Fruit fly (Drosophila melanogaster) whole organism, embryonic: Measurements from ENCODE around the gene Sodh2.
A peak's percentile ranks its signal among the peaks of the same experiment; 100 is the strongest.

ENCODE experiments used
- Abd-B ChIP-seq: fragments of 200-800 bp; sonication (Bioruptor generic); optimal IDR thresholded peaks from 2 replicates; lab custom pipeline; 2018; ENCODE audit warnings: missing biosample characterization, mild to moderate bottlenecking, missing genetic modification characterization, moderate library complexity
- CG1024 ChIP-seq: fragments of 200-800 bp; sonication (Bioruptor generic); IDR thresholded peaks from 2 replicates; pipeline ENCODE4 v1.3.6; 2022; ENCODE audit warnings: missing biosample characterization, missing genetic modification characterization
- CG10979 ChIP-seq: fragments of 200-800 bp; sonication (Bioruptor generic); optimal IDR thresholded peaks from 2 replicates; lab custom pipeline; 2018; ENCODE audit warnings: missing biosample characterization, mild to moderate bottlenecking, missing genetic modification characterization, moderate library complexity
- CG11093 ChIP-seq: fragments of 200-800 bp; sonication (Bioruptor generic); IDR thresholded peaks from 3 replicates; pipeline ENCODE4 v1.3.6; 2022; ENCODE audit warnings: missing biosample characterization, missing genetic modification characterization
- CG11723 ChIP-seq: fragments of 200-800 bp; sonication (Bioruptor generic); optimal IDR thresholded peaks from 2 replicates; lab custom pipeline; 2017; ENCODE audit warnings: missing biosample characterization, mild to moderate bottlenecking, missing genetic modification characterization
- CG14441 ChIP-seq: fragments of 200-800 bp; sonication (Bioruptor generic); IDR thresholded peaks from 2 replicates; pipeline ENCODE4 v1.3.6; 2022; ENCODE audit warnings: missing biosample characterization, missing genetic modification characterization
- CG1602 ChIP-seq: fragments of 200-800 bp; sonication (Bioruptor generic); optimal IDR thresholded peaks from 3 replicates; lab custom pipeline; 2016; ENCODE audit warnings: missing biosample characterization, missing genetic modification characterization
- CG1603 ChIP-seq: fragments of 200-800 bp; sonication (Bioruptor generic); optimal IDR thresholded peaks from 2 replicates; lab custom pipeline; 2019; ENCODE audit warnings: missing biosample characterization, mild to moderate bottlenecking, missing genetic modification characterization, moderate library complexity
- CG16863 ChIP-seq: fragments of 200-800 bp; sonication (Bioruptor generic); optimal IDR thresholded peaks from 3 replicates; lab custom pipeline; 2016; ENCODE audit warnings: missing biosample characterization, missing genetic modification characterization
- CG30403 ChIP-seq: fragments of 200-800 bp; sonication (Bioruptor generic); optimal IDR thresholded peaks from 3 replicates; lab custom pipeline; 2016; ENCODE audit warnings: missing biosample characterization, missing genetic modification characterization
- CG6175 ChIP-seq: fragments of 200-800 bp; sonication (Bioruptor generic); IDR thresholded peaks from 3 replicates; pipeline ENCODE4 v1.3.6; 2022; ENCODE audit warnings: missing biosample characterization, missing genetic modification characterization
- CG6683 ChIP-seq: fragments of 200-800 bp; sonication (Bioruptor generic); optimal IDR thresholded peaks from 2 replicates; lab custom pipeline; 2017; ENCODE audit warnings: missing biosample characterization, mild to moderate bottlenecking, missing genetic modification characterization, missing genetic modification reagents
- CG7556 ChIP-seq: fragments of 200-800 bp; sonication (Bioruptor generic); optimal IDR thresholded peaks from 2 replicates; lab custom pipeline; 2017; ENCODE audit warnings: missing biosample characterization, mild to moderate bottlenecking, missing genetic modification characterization
- Dad ChIP-seq: fragments of 200-800 bp; sonication (Bioruptor generic); optimal IDR thresholded peaks from 3 replicates; lab custom pipeline; 2016; ENCODE audit warnings: missing biosample characterization, missing genetic modification characterization
- Doc2 ChIP-seq: fragments of 200-800 bp; sonication (Bioruptor generic); IDR thresholded peaks from 2 replicates; pipeline ENCODE4 v1.3.6; 2022; ENCODE audit warnings: missing biosample characterization, missing genetic modification characterization
- Drgx ChIP-seq: fragments of 200-800 bp; sonication (Bioruptor generic); IDR thresholded peaks from 2 replicates; pipeline ENCODE4 v1.3.6; 2022; ENCODE audit warnings: missing biosample characterization, missing genetic modification characterization
- E2f1 ChIP-seq: fragments of 200-800 bp; sonication (Bioruptor generic); IDR thresholded peaks from 2 replicates; pipeline ENCODE4 v1.3.6; 2022; ENCODE audit warnings: missing biosample characterization, missing genetic modification characterization
- Ets65A ChIP-seq: fragments of 200-800 bp; sonication (Bioruptor generic); peaks from one replicate; lab custom pipeline; 2016; ENCODE audit warnings: missing biosample characterization, missing genetic modification characterization
- Ets97D ChIP-seq: fragments of 200-800 bp; sonication (Bioruptor generic); optimal IDR thresholded peaks from 3 replicates; lab custom pipeline; 2016; ENCODE audit warnings: missing biosample characterization, missing genetic modification characterization
- Gsc ChIP-seq: fragments of 200-800 bp; sonication (Bioruptor generic); IDR thresholded peaks from 2 replicates; pipeline ENCODE4 v1.3.6; 2022; ENCODE audit warnings: missing biosample characterization, missing genetic modification characterization
- MESR4 ChIP-seq: fragments of 200-800 bp; sonication (Bioruptor generic); optimal IDR thresholded peaks from 2 replicates; lab custom pipeline; 2018; ENCODE audit warnings: missing biosample characterization, mild to moderate bottlenecking, missing genetic modification characterization, moderate library complexity
- Med ChIP-seq: fragments of 200-800 bp; sonication (Bioruptor generic); peaks from one replicate; lab custom pipeline; 2016; ENCODE audit warnings: missing biosample characterization, missing genetic modification characterization, mild to moderate bottlenecking, inconsistent platforms, moderate library complexity
- Neu2 ChIP-seq: fragments of 200-800 bp; sonication (Bioruptor generic); optimal IDR thresholded peaks from 3 replicates; lab custom pipeline; 2016; ENCODE audit warnings: missing biosample characterization, missing genetic modification characterization, borderline replicate concordance
- Nf-YA ChIP-seq: fragments of 200-800 bp; sonication (Bioruptor generic); IDR thresholded peaks from 2 replicates; pipeline ENCODE4 v1.3.6; 2022; ENCODE audit warnings: missing biosample characterization, missing genetic modification characterization
- Stat92E ChIP-seq, 3 experiments: fragments of >200 bp in 2 of 3; fragments of 200-800 bp in 1 of 3; sonication (Bioruptor generic) in 1 of 3; optimal IDR thresholded peaks; 2 replicates each; lab custom pipeline; 2017 to 2019; ENCODE audit warnings: missing biosample characterization in 3 of 3, missing genetic modification characterization in 3 of 3, mild to moderate bottlenecking in 1 of 3, moderate library complexity in 1 of 3
- ase ChIP-seq: fragments of 200-800 bp; sonication (Bioruptor generic); IDR thresholded peaks from 3 replicates; pipeline ENCODE4 v1.3.6; 2022; ENCODE audit warnings: missing biosample characterization, missing genetic modification characterization
- ash1 ChIP-seq: fragments of 200-800 bp; sonication (Bioruptor generic); optimal IDR thresholded peaks from 2 replicates; lab custom pipeline; 2018; ENCODE audit warnings: missing biosample characterization, mild to moderate bottlenecking, missing genetic modification characterization
- bsh ChIP-seq, 2 experiments: fragments of 200-800 bp; sonication (Bioruptor generic); optimal IDR thresholded peaks; 2 replicates each; lab custom pipeline; 2017 to 2018; ENCODE audit warnings: mild to moderate bottlenecking in 2 of 2, missing biosample characterization in 2 of 2, missing genetic modification characterization in 2 of 2, moderate library complexity in 1 of 2
- corto ChIP-seq: fragments of 200-800 bp; sonication (Bioruptor generic); optimal IDR thresholded peaks from 2 replicates; lab custom pipeline; 2016; ENCODE audit warnings: missing biosample characterization, mild to moderate bottlenecking, missing genetic modification characterization, moderate library complexity
- fd64A ChIP-seq: fragments of 200-800 bp; sonication (Bioruptor generic); optimal IDR thresholded peaks from 3 replicates; lab custom pipeline; 2018; ENCODE audit warnings: missing biosample characterization, mild to moderate bottlenecking, missing genetic modification characterization
- fru ChIP-seq: fragments of >200 bp; optimal IDR thresholded peaks from 2 replicates; lab custom pipeline; 2017
- ham ChIP-seq: fragments of 200-800 bp; sonication (Bioruptor generic); IDR thresholded peaks from 2 replicates; pipeline ENCODE4 v1.3.6; 2022; ENCODE audit warnings: missing biosample characterization, missing genetic modification characterization
- hbn ChIP-seq: fragments of 200-800 bp; sonication (Bioruptor generic); IDR thresholded peaks from 2 replicates; pipeline ENCODE4 v1.3.6; 2022; ENCODE audit warnings: missing biosample characterization, missing genetic modification characterization; ENCODE audit not compliant: partially characterized antibody
- lbe ChIP-seq: fragments of 200-800 bp; sonication (Bioruptor generic); optimal IDR thresholded peaks from 2 replicates; lab custom pipeline; 2016; ENCODE audit warnings: missing biosample characterization, mild to moderate bottlenecking, missing genetic modification characterization
- nmo ChIP-seq: fragments of 200-800 bp; sonication (Bioruptor generic); optimal IDR thresholded peaks from 2 replicates; lab custom pipeline; 2018; ENCODE audit warnings: missing biosample characterization, mild to moderate bottlenecking, missing genetic modification characterization, moderate library complexity
- nom ChIP-seq: fragments of 200-800 bp; sonication (Bioruptor generic); optimal IDR thresholded peaks from 2 replicates; lab custom pipeline; 2017; ENCODE audit warnings: missing biosample characterization, missing genetic modification characterization, mild to moderate bottlenecking, moderate library complexity, missing genetic modification reagents
- prd ChIP-seq, 3 experiments: fragments of >200 bp in 2 of 3; fragments of 200-800 bp in 1 of 3; sonication (Bioruptor generic) in 1 of 3; optimal IDR thresholded peaks in 2 of 3; IDR thresholded peaks in 1 of 3; 2 replicates in 2 of 3; 3 replicates in 1 of 3; pipeline versions ENCODE4 v1.3.6 to Lab custom; 2017 to 2022; ENCODE audit warnings: missing biosample characterization in 1 of 3, missing genetic modification characterization in 1 of 3
- slou ChIP-seq: fragments of 200-800 bp; sonication (Bioruptor generic); optimal IDR thresholded peaks from 3 replicates; lab custom pipeline; 2016; ENCODE audit warnings: missing biosample characterization, missing genetic modification characterization
- so ChIP-seq: fragments of 200-800 bp; sonication (Bioruptor generic); IDR thresholded peaks from 3 replicates; pipeline ENCODE4 v1.3.6; 2022; ENCODE audit warnings: missing biosample characterization, missing genetic modification characterization
- zen2 ChIP-seq: fragments of 200-800 bp; sonication (Bioruptor generic); IDR thresholded peaks from 3 replicates; pipeline ENCODE4 v1.3.6; 2022; ENCODE audit warnings: missing biosample characterization, missing genetic modification characterization; ENCODE audit not compliant: partially characterized antibody
- zfh1 ChIP-seq: fragments of 200-800 bp; sonication (Bioruptor generic); IDR thresholded peaks from 3 replicates; pipeline ENCODE4 v1.3.6; 2022; ENCODE audit warnings: missing biosample characterization, missing genetic modification characterization

Gene Sodh2

DNA sequence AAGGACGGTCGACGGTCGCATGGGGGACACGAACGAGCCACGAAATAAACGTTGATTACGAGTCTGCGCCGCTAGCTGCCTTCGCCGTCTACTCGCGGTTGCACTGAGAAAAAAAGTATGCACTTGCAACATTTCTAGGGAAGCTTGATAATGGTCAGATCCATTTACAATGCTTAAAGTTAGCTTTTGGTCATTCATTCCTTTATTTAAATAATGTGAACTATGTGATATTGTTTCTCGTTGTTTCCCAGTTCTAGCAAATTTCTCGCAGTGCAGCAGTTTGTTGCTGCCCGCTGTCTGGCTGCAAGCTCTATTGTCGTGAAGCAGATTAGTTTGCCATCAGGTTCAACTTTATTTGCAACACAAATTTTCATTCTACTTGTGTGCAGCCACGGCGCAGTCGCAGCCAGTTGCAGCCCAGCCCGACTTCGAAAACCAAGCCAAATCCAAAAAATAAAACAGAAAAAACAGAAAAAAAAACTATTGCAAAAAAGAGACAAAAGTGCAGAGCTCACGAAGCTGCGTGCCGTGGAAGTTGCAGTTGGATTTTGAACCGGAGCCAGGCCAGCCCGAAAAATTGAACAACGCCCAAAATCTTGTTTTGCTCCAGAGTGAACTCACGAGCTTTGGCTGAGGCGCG, 43.5 kb upstream of the Sodh2 start (continued):
- TF ChIP-seq hbn (GFP tag; lab: Robert Waterston, UW) (no peak), CG10979 (tag; lab: Kevin White, UChicago) (peak; percentile 27), CG1024 (GFP tag; lab: Robert Waterston, UW) (peak; percentile 3; the same call in 1 of the 2 replicates), ash1 (GFP tag; lab: Kevin White, UChicago) (no peak), CG14441 (GFP tag; lab: Robert Waterston, UW) (no peak), Doc2 (GFP tag; lab: Robert Waterston, UW) (no peak), Dad (GFP tag; lab: Kevin White, UChicago) (no peak), CG11723 (no peak), slou (GFP tag; lab: Kevin White, UChicago) (no peak), CG1602 (no peak), zfh1 (GFP tag; lab: Robert Waterston, UW) (peak; percentile 55; the same call in 1 of the 3 replicates), fd64A (GFP tag; lab: Kevin White, UChicago) (no peak), zen2 (GFP tag; lab: Robert Waterston, UW) (no peak), Abd-B (GFP tag; lab: Kevin White, UChicago) (peak; percentile 8), Gsc (GFP tag; lab: Robert Waterston, UW) (peak; percentile 9; the same call in 1 of the 2 replicates), Nf-YA (GFP tag; lab: Robert Waterston, UW) (no peak), CG7556 (GFP tag; lab: Kevin White, UChicago) (no peak), nmo (GFP tag; lab: Kevin White, UChicago) (peak; percentile 7), ase (GFP tag; lab: Robert Waterston, UW) (0 out of 3 replicates have a peak, but pooled peaks have one; percentile 17), Ets97D (GFP tag; lab: Kevin White, UChicago) (no peak)
- TF ChIP-seq, all 482 proteins: peak for 36

DNA sequence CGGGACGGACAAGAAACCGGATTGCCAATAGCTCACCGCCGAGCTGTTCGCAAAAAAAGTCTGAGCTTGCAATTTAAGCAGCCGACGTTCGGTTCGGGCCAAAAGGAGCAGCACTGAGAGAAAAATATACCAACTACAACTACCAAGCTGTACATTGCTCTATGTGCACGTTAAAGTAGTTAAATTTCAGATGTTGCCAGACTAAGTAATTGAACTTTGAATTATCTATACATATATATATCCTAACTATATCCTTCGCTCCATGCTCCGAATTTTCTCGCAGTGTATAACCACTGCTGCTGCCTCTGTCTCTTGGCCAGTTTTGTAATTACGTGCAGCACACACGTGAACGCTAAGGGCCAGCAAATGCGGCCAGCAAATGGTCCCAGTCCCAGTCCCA, 41.3 kb upstream of the Sodh2 start:
- TF ChIP-seq CG11093 (GFP tag; lab: Robert Waterston, UW) (peak; percentile 16; the same call in 1 of the 3 replicates), prd (optimal IDR thresholded peaks at IDR 0.05; lab: Kevin White, UChicago) (no peak), prd (GFP tag; IDR thresholded peaks at IDR 0.05; lab: Robert Waterston, UW) (peak; percentile 60; the same call in 2 of the 3 replicates), Neu2 (GFP tag; lab: Kevin White, UChicago) (no peak), corto (GFP tag; lab: Kevin White, UChicago) (peak; percentile 97), CG1603 (tag; lab: Kevin White, UChicago) (peak; percentile 25), Stat92E (GFP tag; optimal IDR thresholded peaks at IDR 0.05; lab: Kevin White, UChicago) (no peak), Drgx (peak; percentile 96), CG16863 (GFP tag; lab: Kevin White, UChicago) (no peak), ham (GFP tag; lab: Robert Waterston, UW) (no peak), so (no peak), nom (GFP tag; lab: Kevin White, UChicago) (peak; percentile 91), fru (no peak), CG30403 (GFP tag; lab: Kevin White, UChicago) (no peak), bsh (GFP tag; optimal IDR thresholded peaks at IDR 0.05; lab: Kevin White, UChicago) (peak in 1 of 2 experiments; percentile 93), Ets65A (GFP tag; lab: Kevin White, UChicago) (peak; percentile 19), CG6683 (GFP tag; lab: Kevin White, UChicago) (no peak), CG6175 (GFP tag; lab: Robert Waterston, UW) (no peak), Med (peak; percentile 28), E2f1 (GFP tag; lab: Robert Waterston, UW) (no peak), lbe (GFP tag; lab: Kevin White, UChicago) (peak; percentile 96), MESR4 (GFP tag; lab: Kevin White, UChicago) (no peak)
